Fruit fly (Drosophila melanogaster) whole organism, adult: ENCODE measurements around the gene CG34174.

Experiments used
- CG14711 ChIP-seq: fragments of 200-800 bp; sonication (Bioruptor generic); optimal IDR thresholded peaks from 2 replicates; lab custom pipeline; 2018; ENCODE audit warnings: missing biosample characterization, mild to moderate bottlenecking, missing genetic modification characterization, moderate library complexity
- CG1620 ChIP-seq: fragments of 200-800 bp; sonication (Bioruptor generic); optimal IDR thresholded peaks from 2 replicates; lab custom pipeline; 2016; ENCODE audit warnings: missing biosample characterization, missing genetic modification characterization
- CG5204 ChIP-seq: fragments of 200-800 bp; sonication (Bioruptor generic); optimal IDR thresholded peaks from 2 replicates; lab custom pipeline; 2016; ENCODE audit warnings: missing biosample characterization, missing genetic modification characterization
- CG7045 ChIP-seq: fragments of 200-800 bp; sonication (Bioruptor generic); optimal IDR thresholded peaks from 2 replicates; lab custom pipeline; 2017; ENCODE audit warnings: missing biosample characterization, mild to moderate bottlenecking, missing genetic modification characterization
- CG7101 ChIP-seq: fragments of 200-800 bp; sonication (Bioruptor generic); optimal IDR thresholded peaks from 2 replicates; lab custom pipeline; 2018; ENCODE audit warnings: missing biosample characterization, mild to moderate bottlenecking, missing genetic modification characterization, moderate library complexity
- Clk ChIP-seq: fragments of 200-800 bp; sonication (Bioruptor generic); optimal IDR thresholded peaks from 2 replicates; lab custom pipeline; 2017; ENCODE audit warnings: missing biosample characterization, missing genetic modification characterization
- Mnt ChIP-seq: fragments of 200-800 bp; sonication (Bioruptor generic); optimal IDR thresholded peaks from 2 replicates; lab custom pipeline; 2016; ENCODE audit warnings: missing biosample characterization, mild to moderate bottlenecking, missing genetic modification characterization
- bab1 ChIP-seq: fragments of 200-800 bp; sonication (Bioruptor generic); optimal IDR thresholded peaks from 3 replicates; lab custom pipeline; 2019; ENCODE audit warnings: missing biosample characterization, mild to moderate bottlenecking, missing genetic modification characterization, moderate library complexity
- kay ChIP-seq: fragments of 200-800 bp; sonication (Bioruptor generic); peaks from one replicate; lab custom pipeline; 2016; ENCODE audit warnings: missing biosample characterization, missing genetic modification characterization, borderline replicate concordance
- pad ChIP-seq: fragments of 200-800 bp; sonication (Bioruptor generic); optimal IDR thresholded peaks from 3 replicates; lab custom pipeline; 2017; ENCODE audit warnings: missing biosample characterization, missing genetic modification characterization, mild to moderate bottlenecking, moderate library complexity, missing genetic modification reagents
- tj ChIP-seq: fragments of 200-800 bp; sonication (Bioruptor generic); optimal IDR thresholded peaks from 3 replicates; lab custom pipeline; 2017; ENCODE audit warnings: missing biosample characterization, mild to moderate bottlenecking, missing genetic modification characterization, moderate library complexity
- toe ChIP-seq: fragments of 200-800 bp; sonication (Bioruptor generic); optimal IDR thresholded peaks from 2 replicates; lab custom pipeline; 2016; ENCODE audit warnings: missing biosample characterization, missing genetic modification characterization

dm6 chr2L:2166958-2167707 is 46.9 kb upstream of the CG34174 start:
- no peak for TF ChIP-seq CG1620 (GFP tag; lab: Kevin White, UChicago)
- no peak for TF ChIP-seq CG7045 (GFP tag; lab: Kevin White, UChicago)
- TF ChIP-seq toe (GFP tag; lab: Kevin White, UChicago), result no peak
- TF ChIP-seq Mnt (GFP tag; lab: Kevin White, UChicago), result no peak
- TF ChIP-seq kay (GFP tag; lab: Kevin White, UChicago), result no peak
- no peak for TF ChIP-seq pad (GFP tag; lab: Kevin White, UChicago)
- TF ChIP-seq CG14711 (tag; lab: Kevin White, UChicago), result no peak
- TF ChIP-seq CG5204 (GFP tag; lab: Kevin White, UChicago), result no peak
- TF ChIP-seq tj (GFP tag; lab: Kevin White, UChicago), result no peak
- no peak for TF ChIP-seq CG7101 (tag; lab: Kevin White, UChicago)
- TF ChIP-seq Clk, result no peak
- no peak for TF ChIP-seq bab1 (GFP tag; lab: Kevin White, UChicago)
